Worm (Caenorhabditis elegans) whole organism, young adult: ENCODE results near the gene clc-21.

Experiments used
- F10E7.11 ChIP-seq: sonication (generic microtip); optimal IDR thresholded peaks from 2 replicates; lab custom pipeline; 2017; ENCODE audit warnings: mild to moderate bottlenecking, missing genetic modification characterization, moderate library complexity, missing compliant biosample characterization
- F33H1.4 ChIP-seq: fragments of 200-800 bp; sonication (Bioruptor generic); IDR thresholded peaks from 2 replicates; pipeline ENCODE4 v1.3.6; 2022; ENCODE audit warnings: missing genetic modification reagents, missing genetic modification characterization, missing compliant biosample characterization
- F39B2.1 ChIP-seq: fragments of 200-800 bp; sonication (Bioruptor generic); IDR thresholded peaks from 2 replicates; pipeline ENCODE4 v1.3.6; 2022; ENCODE audit warnings: missing genetic modification reagents, missing genetic modification characterization, missing compliant biosample characterization
- F55B11.4 ChIP-seq: sonication (generic microtip); optimal IDR thresholded peaks from 2 replicates; lab custom pipeline; 2016; ENCODE audit warnings: missing compliant biosample characterization, missing genetic modification characterization, borderline replicate concordance; ENCODE audit not compliant: insufficient read depth
- T07F8.4 ChIP-seq: sonication (generic microtip); optimal IDR thresholded peaks from 2 replicates; lab custom pipeline; 2016; ENCODE audit warnings: mild to moderate bottlenecking, missing genetic modification characterization, moderate library complexity, missing compliant biosample characterization
- T26A5.8 ChIP-seq: sonication (generic microtip); optimal IDR thresholded peaks from 2 replicates; lab custom pipeline; 2016; ENCODE audit warnings: missing genetic modification characterization, missing compliant biosample characterization
- akir-1 ChIP-seq: fragments of 200-800 bp; sonication (Bioruptor generic); optimal IDR thresholded peaks from 2 replicates; lab custom pipeline; 2018; ENCODE audit warnings: mild to moderate bottlenecking, missing genetic modification characterization, moderate library complexity, missing compliant biosample characterization
- aptf-2 ChIP-seq: fragments of 200-800 bp; sonication (Bioruptor generic); conservative IDR thresholded peaks from 2 replicates; pipeline ENCODE4 v1.3.6; 2022; ENCODE audit warnings: missing genetic modification reagents, missing genetic modification characterization, missing compliant biosample characterization
- aptf-3 ChIP-seq: fragments of 200-800 bp; sonication (Bioruptor generic); IDR thresholded peaks from 2 replicates; pipeline ENCODE4 v1.3.6; 2022; ENCODE audit warnings: missing genetic modification characterization, missing compliant biosample characterization
- athp-1 ChIP-seq: sonication (generic microtip); optimal IDR thresholded peaks from 2 replicates; lab custom pipeline; 2017; ENCODE audit warnings: mild to moderate bottlenecking, missing genetic modification characterization, missing compliant biosample characterization
- ccch-3 ChIP-seq: fragments of 200-800 bp; sonication (Bioruptor generic); optimal IDR thresholded peaks from 2 replicates; lab custom pipeline; 2018; ENCODE audit warnings: mild to moderate bottlenecking, missing genetic modification characterization, missing compliant biosample characterization
- cebp-2 ChIP-seq: fragments of 200-800 bp; sonication (Bioruptor generic); IDR thresholded peaks from 2 replicates; pipeline ENCODE4 v1.3.6; 2022; ENCODE audit warnings: missing genetic modification characterization, missing compliant biosample characterization
- ceh-27 ChIP-seq: fragments of 200-800 bp; sonication (Bioruptor generic); optimal IDR thresholded peaks from 2 replicates; lab custom pipeline; 2018; ENCODE audit warnings: mild to moderate bottlenecking, missing genetic modification characterization, moderate library complexity, missing compliant biosample characterization
- ceh-91 ChIP-seq: fragments of 200-800 bp; sonication (Bioruptor generic); IDR thresholded peaks from 2 replicates; pipeline ENCODE4 v1.3.6; 2022; ENCODE audit warnings: missing genetic modification reagents, missing genetic modification characterization, missing compliant biosample characterization
- efl-1 ChIP-seq: fragments of 150-350 bp; optimal IDR thresholded peaks from 2 replicates; lab custom pipeline; 2014; ENCODE audit warnings: missing biosample characterization, missing genetic modification reagents, missing genetic modification characterization
- egrh-3 ChIP-seq: fragments of 200-800 bp; sonication (Bioruptor generic); IDR thresholded peaks from 2 replicates; pipeline ENCODE4 v1.3.6; 2022; ENCODE audit warnings: missing genetic modification reagents, missing genetic modification characterization, missing compliant biosample characterization
- hlh-12 ChIP-seq: sonication (generic microtip); optimal IDR thresholded peaks from 2 replicates; lab custom pipeline; 2016; ENCODE audit warnings: missing genetic modification characterization, missing compliant biosample characterization
- hlh-26 ChIP-seq: fragments of 200-800 bp; sonication (Bioruptor generic); conservative IDR thresholded peaks from 2 replicates; pipeline ENCODE4 v1.3.6; 2022; ENCODE audit warnings: missing genetic modification reagents, missing genetic modification characterization, missing compliant biosample characterization
- hrde-1 ChIP-seq: sonication (generic microtip); optimal IDR thresholded peaks from 2 replicates; lab custom pipeline; 2016; ENCODE audit warnings: missing genetic modification characterization, mild to moderate bottlenecking, missing compliant biosample characterization, moderate library complexity, missing genotype, missing genetic modification reagents, borderline replicate concordance
- lsl-1 ChIP-seq: fragments of 200-800 bp; sonication (Bioruptor generic); optimal IDR thresholded peaks from 2 replicates; lab custom pipeline; 2018; ENCODE audit warnings: mild to moderate bottlenecking, missing genetic modification characterization, moderate library complexity, missing compliant biosample characterization
- lsy-27 ChIP-seq: sonication (generic microtip); optimal IDR thresholded peaks from 2 replicates; lab custom pipeline; 2017; ENCODE audit warnings: missing genetic modification characterization, mild to moderate bottlenecking, missing compliant biosample characterization, antibody characterized with exemption, missing genotype, borderline replicate concordance; ENCODE audit not compliant: insufficient read depth
- madf-3 ChIP-seq: fragments of 200-800 bp; sonication (Bioruptor generic); IDR thresholded peaks from 2 replicates; pipeline ENCODE4 v1.3.6; 2022; ENCODE audit warnings: missing genetic modification reagents, missing genetic modification characterization, missing compliant biosample characterization
- mes-4 ChIP-seq: sonication (generic microtip); optimal IDR thresholded peaks from 2 replicates; lab custom pipeline; 2016; ENCODE audit warnings: missing genotype, missing genetic modification characterization, missing compliant biosample characterization
- nfyb-1 ChIP-seq: fragments of 200-800 bp; sonication (Bioruptor generic); IDR thresholded peaks from 2 replicates; pipeline ENCODE4 v1.3.6; 2022; ENCODE audit warnings: missing genetic modification reagents, missing genetic modification characterization, missing compliant biosample characterization
- nhr-120 ChIP-seq: fragments of 200-800 bp; sonication (Bioruptor generic); IDR thresholded peaks from 2 replicates; pipeline ENCODE4 v1.3.6; 2022; ENCODE audit warnings: missing genetic modification characterization, missing compliant biosample characterization
- snpc-3.4 ChIP-seq: sonication (generic microtip); optimal IDR thresholded peaks from 2 replicates; lab custom pipeline; 2017; ENCODE audit warnings: missing genetic modification characterization, mild to moderate bottlenecking, missing compliant biosample characterization, antibody characterized with exemption, moderate library complexity, missing genotype, missing genetic modification reagents
- snpc-4 ChIP-seq, 5 experiments: fragments of 150-350 bp in 1 of 5; sonication (generic microtip) in 4 of 5; optimal IDR thresholded peaks; 2 replicates each; lab custom pipeline; 2014 to 2018; ENCODE audit warnings: missing genetic modification characterization in 5 of 5, missing biosample characterization in 3 of 5, antibody characterized with exemption in 2 of 5, mild to moderate bottlenecking in 2 of 5, missing compliant biosample characterization in 2 of 5, missing genotype in 2 of 5, moderate library complexity in 2 of 5, missing genetic modification reagents in 1 of 5
- sptf-2 ChIP-seq: fragments of 200-800 bp; sonication (Bioruptor generic); optimal IDR thresholded peaks from 2 replicates; lab custom pipeline; 2018; ENCODE audit warnings: mild to moderate bottlenecking, missing genetic modification characterization, missing compliant biosample characterization
- tbp1 ChIP-seq: fragments of 200-800 bp; sonication (Bioruptor generic); optimal IDR thresholded peaks from 2 replicates; lab custom pipeline; 2018; ENCODE audit warnings: mild to moderate bottlenecking, missing genetic modification characterization, missing compliant biosample characterization
- zfh-2 ChIP-seq: fragments of 200-800 bp; sonication (Bioruptor generic); conservative IDR thresholded peaks from 2 replicates; pipeline ENCODE4 v1.3.6; 2022; ENCODE audit warnings: missing genetic modification reagents, missing genetic modification characterization, missing compliant biosample characterization
- ztf-18 ChIP-seq: sonication (generic microtip); optimal IDR thresholded peaks from 2 replicates; lab custom pipeline; 2016; ENCODE audit warnings: missing genotype, mild to moderate bottlenecking, missing genetic modification characterization, missing compliant biosample characterization
- ztf-28 ChIP-seq: fragments of 200-800 bp; sonication (Bioruptor generic); IDR thresholded peaks from 2 replicates; pipeline ENCODE4 v1.3.6; 2022; ENCODE audit warnings: missing genetic modification reagents, missing genetic modification characterization, missing compliant biosample characterization
- ztf-3 ChIP-seq: fragments of 200-800 bp; sonication (Bioruptor generic); optimal IDR thresholded peaks from 2 replicates; lab custom pipeline; 2018; ENCODE audit warnings: mild to moderate bottlenecking, missing genetic modification characterization, missing compliant biosample characterization

clc-21 gene

ce11 chrV:17416833-17417232, at the start of gene clc-21:
Gene clc-21 (plus strand): TSS chrV:17417133.
- TF ChIP-seq akir-1 (GFP tag; lab: Kevin White, UChicago) = no peak
- TF ChIP-seq ceh-27 (GFP tag; lab: Kevin White, UChicago) = no peak

DNA sequence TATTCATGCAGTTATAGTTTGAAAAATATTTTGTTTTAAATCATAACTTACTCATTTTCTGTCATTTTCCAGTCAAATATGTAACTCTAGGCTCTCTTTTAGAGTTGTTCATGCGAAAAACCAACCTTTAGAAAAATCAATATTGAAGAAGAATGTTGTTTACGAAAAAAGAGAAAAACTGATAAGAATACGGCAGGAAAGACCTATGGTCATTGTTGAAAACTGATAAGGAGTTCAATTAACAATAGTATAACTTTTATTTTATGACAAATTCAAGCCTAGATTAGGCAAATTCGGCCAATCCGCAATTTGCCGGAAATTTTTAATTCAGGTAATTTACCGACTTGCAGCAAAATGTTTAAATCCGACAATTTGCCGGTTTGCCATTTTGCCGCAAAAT, 40.3 kb upstream of the clc-21 start, which contains the start of gene Y20C6A.1:
Gene Y20C6A.1 (minus strand): TSS at position 107 of the 400 bp plus-strand sequence.
- TF ChIP-seq hlh-26 (GFP tag; lab: Robert Waterston, UW) (no peak), snpc-4 (GFP tag; optimal IDR thresholded peaks at IDR 0.05; lab: Kevin White, UChicago) (no peak), snpc-4 (tag; optimal IDR thresholded peaks at IDR 0.05; lab: Kevin White, UChicago) (peak in 1 of 4 experiments; percentile 44), ccch-3 (GFP tag; lab: Kevin White, UChicago) (no peak)

DNA sequence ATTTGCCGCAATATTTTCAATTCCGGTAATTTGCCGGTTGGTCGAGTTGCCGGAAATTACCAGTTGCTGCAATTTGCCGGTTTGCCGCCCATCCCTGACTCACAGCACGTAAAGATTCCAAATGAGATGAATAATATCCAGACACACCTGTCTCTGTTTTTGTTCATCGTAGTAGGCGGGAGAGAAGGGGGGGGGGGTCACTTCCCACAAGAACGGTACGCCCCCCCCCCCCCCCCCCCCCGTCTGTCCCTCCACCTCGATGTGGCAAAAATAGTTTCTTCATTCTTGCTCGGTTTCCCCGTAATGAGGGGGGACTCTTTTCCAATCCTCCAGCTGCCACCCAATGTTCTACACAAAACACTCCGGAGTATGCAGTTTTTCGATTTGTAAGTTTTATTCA, 39.8 kb upstream of the clc-21 start, which contains the start of gene fbxb-7:
Gene fbxb-7 (plus strand): TSS at position 267 of the 400 bp plus-strand sequence.
- TF ChIP-seq snpc-3.4 = no peak
- no peak for TF ChIP-seq T26A5.8 (tag; lab: Kevin White, UChicago)
- no peak for TF ChIP-seq T07F8.4 (tag; lab: Kevin White, UChicago)
- TF ChIP-seq F39B2.1 (GFP tag; lab: Robert Waterston, UW) = no peak
- TF ChIP-seq lsl-1 (GFP tag; lab: Kevin White, UChicago) = no peak
- TF ChIP-seq efl-1 (GFP tag; lab: Kevin White, UChicago) = no peak
- TF ChIP-seq egrh-3 (GFP tag; lab: Robert Waterston, UW) = peak; percentile 98
- TF ChIP-seq hrde-1 (tag; lab: Kevin White, UChicago) = no peak
- TF ChIP-seq mes-4 = no peak
- no peak for TF ChIP-seq athp-1 (tag; lab: Kevin White, UChicago)
- TF ChIP-seq ztf-3 (GFP tag; lab: Kevin White, UChicago) = no peak
- peak; percentile 83 for TF ChIP-seq zfh-2 (GFP tag; lab: Robert Waterston, UW)
- no peak for TF ChIP-seq ceh-91 (GFP tag; lab: Robert Waterston, UW)
- TF ChIP-seq hlh-12 (tag; lab: Kevin White, UChicago) = no peak
- TF ChIP-seq aptf-2 (GFP tag; lab: Robert Waterston, UW) = peak; percentile 77; the same call in 1 of the 2 replicates
- TF ChIP-seq nfyb-1 (GFP tag; lab: Robert Waterston, UW) = no peak
- no peak for TF ChIP-seq F33H1.4 (GFP tag; lab: Robert Waterston, UW)

DNA sequence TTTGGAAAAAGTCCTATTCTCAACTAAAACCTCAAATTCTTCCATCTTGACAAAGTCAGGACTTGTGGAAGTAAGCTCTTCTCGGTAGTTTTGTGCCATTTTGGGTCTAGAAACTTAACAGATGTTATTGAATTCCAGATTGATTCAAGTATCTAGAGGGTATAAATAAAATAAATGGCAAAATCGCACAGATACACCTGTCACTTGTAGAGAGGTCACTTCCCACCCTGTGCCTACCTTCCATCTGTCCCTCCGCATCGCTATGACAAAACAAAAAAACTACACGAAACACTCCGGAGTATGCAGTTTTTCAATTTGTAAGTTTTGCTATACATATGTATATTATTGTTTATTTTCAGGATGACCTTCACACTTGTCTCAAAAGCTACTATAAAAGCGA, 37.0 kb upstream of the clc-21 start, which contains the start of gene Y20C6A.4:
Gene Y20C6A.4 (plus strand): TSS at position 301 of the 400 bp plus-strand sequence.
- no peak for TF ChIP-seq aptf-3
- TF ChIP-seq sptf-2 (GFP tag; lab: Kevin White, UChicago) = no peak
- no peak for TF ChIP-seq lsl-1 (GFP tag; lab: Kevin White, UChicago)
- TF ChIP-seq F10E7.11 (tag; lab: Kevin White, UChicago) = no peak

DNA sequence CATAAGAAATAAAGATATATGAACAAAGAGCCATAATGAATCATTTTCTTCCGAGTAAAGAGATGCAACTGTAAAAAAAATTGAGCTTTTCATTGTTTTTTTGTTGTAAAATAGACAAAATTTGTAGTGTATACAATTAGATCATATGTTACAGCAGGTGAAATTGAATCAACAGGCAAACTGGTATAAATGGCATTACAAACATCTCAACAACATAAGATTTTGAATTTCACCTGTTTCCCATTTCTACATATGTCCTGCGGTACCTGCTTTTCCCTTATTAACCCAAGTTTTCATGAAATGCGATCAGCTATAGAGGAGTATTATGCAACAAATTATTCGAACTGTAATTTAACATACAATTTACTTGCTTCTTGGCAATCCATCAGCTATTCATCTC, 21.6 kb upstream of the clc-21 start, which contains the start of gene srh-120:
Gene srh-120 (plus strand): TSS at position 301 of the 400 bp plus-strand sequence.
- TF ChIP-seq ztf-18 (tag; lab: Kevin White, UChicago) (no peak), cebp-2 (no peak), tbp1 (GFP tag; lab: Kevin White, UChicago) (no peak), ztf-28 (GFP tag; lab: Robert Waterston, UW) (no peak), nhr-120 (no peak), madf-3 (no peak), lsy-27 (no peak), F55B11.4 (tag; lab: Kevin White, UChicago) (no peak)
